Fruit fly (Drosophila melanogaster) whole organism, embryonic: ENCODE data around the gene Inx3.
A peak's percentile ranks its signal among the peaks of the same experiment; 100 is the strongest.

Source experiments
- Atf-2 ChIP-seq: fragments of 200-800 bp; sonication (Bioruptor generic); optimal IDR thresholded peaks from 2 replicates; lab custom pipeline; 2016; ENCODE audit warnings: missing biosample characterization, missing genetic modification characterization
- Blimp-1 ChIP-seq: fragments of 200-800 bp; sonication (Bioruptor generic); optimal IDR thresholded peaks from 3 replicates; lab custom pipeline; 2018; ENCODE audit warnings: missing biosample characterization, missing genetic modification characterization, mild to moderate bottlenecking, moderate library complexity, missing genetic modification reagents
- CG10654 ChIP-seq: fragments of 200-800 bp; sonication (Bioruptor generic); optimal IDR thresholded peaks from 2 replicates; lab custom pipeline; 2016; ENCODE audit warnings: missing biosample characterization, missing genetic modification characterization
- CG12071 ChIP-seq: fragments of 200-800 bp; sonication (Bioruptor generic); optimal IDR thresholded peaks from 3 replicates; lab custom pipeline; 2018; ENCODE audit warnings: missing biosample characterization, mild to moderate bottlenecking, missing genetic modification characterization
- CG13894 ChIP-seq: fragments of 200-800 bp; sonication (Bioruptor generic); optimal IDR thresholded peaks from 3 replicates; lab custom pipeline; 2018; ENCODE audit warnings: missing biosample characterization, mild to moderate bottlenecking, missing genetic modification characterization, moderate library complexity
- CG14050 ChIP-seq: fragments of 200-800 bp; sonication (Bioruptor generic); IDR thresholded peaks from 3 replicates; pipeline ENCODE4 v1.3.6; 2022; ENCODE audit warnings: missing biosample characterization, missing genetic modification characterization
- CG1602 ChIP-seq: fragments of 200-800 bp; sonication (Bioruptor generic); optimal IDR thresholded peaks from 3 replicates; lab custom pipeline; 2016; ENCODE audit warnings: missing biosample characterization, missing genetic modification characterization
- CG18476 ChIP-seq: fragments of 200-800 bp; sonication (Bioruptor generic); optimal IDR thresholded peaks from 2 replicates; lab custom pipeline; 2016; ENCODE audit warnings: missing biosample characterization, mild to moderate bottlenecking, missing genetic modification characterization
- CG18599 ChIP-seq: fragments of 200-800 bp; sonication (Bioruptor generic); optimal IDR thresholded peaks from 3 replicates; lab custom pipeline; 2017; ENCODE audit warnings: missing biosample characterization, missing genetic modification characterization, mild to moderate bottlenecking, moderate library complexity, missing genetic modification reagents
- CG2678 ChIP-seq: fragments of 200-800 bp; sonication (Bioruptor generic); optimal IDR thresholded peaks from 3 replicates; lab custom pipeline; 2019; ENCODE audit warnings: missing biosample characterization, mild to moderate bottlenecking, missing genetic modification characterization, moderate library complexity
- CG30403 ChIP-seq: fragments of 200-800 bp; sonication (Bioruptor generic); optimal IDR thresholded peaks from 3 replicates; lab custom pipeline; 2016; ENCODE audit warnings: missing biosample characterization, missing genetic modification characterization
- CG30431 ChIP-seq: fragments of 200-800 bp; sonication (Bioruptor generic); optimal IDR thresholded peaks from 2 replicates; lab custom pipeline; 2017; ENCODE audit warnings: missing biosample characterization, missing genetic modification characterization
- CG3281 ChIP-seq: fragments of 200-800 bp; sonication (Bioruptor generic); optimal IDR thresholded peaks from 3 replicates; lab custom pipeline; 2017; ENCODE audit warnings: missing biosample characterization, mild to moderate bottlenecking, missing genetic modification characterization
- CG4328 ChIP-seq: fragments of 200-800 bp; sonication (Bioruptor generic); optimal IDR thresholded peaks from 3 replicates; lab custom pipeline; 2017; ENCODE audit warnings: missing biosample characterization, missing genetic modification reagents, missing genetic modification characterization
- CG4617 ChIP-seq: fragments of 200-800 bp; sonication (Bioruptor generic); optimal IDR thresholded peaks from 3 replicates; lab custom pipeline; 2016; ENCODE audit warnings: missing biosample characterization, missing genetic modification characterization, borderline replicate concordance
- CG8388 ChIP-seq: fragments of 200-800 bp; sonication (Bioruptor generic); optimal IDR thresholded peaks from 2 replicates; lab custom pipeline; 2019; ENCODE audit warnings: missing biosample characterization, mild to moderate bottlenecking, missing genetic modification characterization, moderate library complexity
- CG8765 ChIP-seq: fragments of 200-800 bp; sonication (Bioruptor generic); IDR thresholded peaks from 2 replicates; pipeline ENCODE4 v1.3.6; 2022; ENCODE audit warnings: missing biosample characterization, missing genetic modification characterization
- Dad ChIP-seq: fragments of 200-800 bp; sonication (Bioruptor generic); optimal IDR thresholded peaks from 3 replicates; lab custom pipeline; 2016; ENCODE audit warnings: missing biosample characterization, missing genetic modification characterization
- Deaf1 ChIP-seq: fragments of 200-800 bp; optimal IDR thresholded peaks from 3 replicates; lab custom pipeline; 2019; ENCODE audit warnings: missing biosample characterization, mild to moderate bottlenecking, missing genetic modification characterization, moderate library complexity
- Elba2 ChIP-seq: fragments of 200-800 bp; sonication (Bioruptor generic); optimal IDR thresholded peaks from 3 replicates; lab custom pipeline; 2016; ENCODE audit warnings: missing biosample characterization, missing genetic modification characterization
- Fer3 ChIP-seq: fragments of 200-800 bp; sonication (Bioruptor generic); optimal IDR thresholded peaks from 2 replicates; lab custom pipeline; 2018; ENCODE audit warnings: missing biosample characterization, mild to moderate bottlenecking, missing genetic modification characterization, moderate library complexity
- GATAe ChIP-seq: fragments of 200-800 bp; sonication (Bioruptor generic); conservative IDR thresholded peaks from 2 replicates; pipeline ENCODE4 v1.3.6; 2022; ENCODE audit warnings: missing biosample characterization, missing genetic modification characterization
- H2.0 ChIP-seq: fragments of 200-800 bp; sonication (Bioruptor generic); IDR thresholded peaks from 2 replicates; pipeline ENCODE4 v1.3.6; 2022; ENCODE audit warnings: missing biosample characterization, missing genetic modification characterization
- HLHmδ ChIP-seq: fragments of 200-800 bp; sonication (Bioruptor generic); optimal IDR thresholded peaks from 2 replicates; lab custom pipeline; 2018; ENCODE audit warnings: missing biosample characterization, mild to moderate bottlenecking, missing genetic modification characterization, moderate library complexity
- Mrtf ChIP-seq: fragments of 200-800 bp; sonication (Bioruptor generic); IDR thresholded peaks from 3 replicates; pipeline ENCODE4 v1.3.6; 2022; ENCODE audit warnings: missing biosample characterization, missing genetic modification characterization
- NC2α ChIP-seq: fragments of 200-800 bp; sonication (Bioruptor generic); optimal IDR thresholded peaks from 2 replicates; lab custom pipeline; 2016; ENCODE audit warnings: missing biosample characterization, missing genetic modification characterization
- Neu2 ChIP-seq: fragments of 200-800 bp; sonication (Bioruptor generic); optimal IDR thresholded peaks from 3 replicates; lab custom pipeline; 2016; ENCODE audit warnings: missing biosample characterization, missing genetic modification characterization, borderline replicate concordance
- NfI ChIP-seq: fragments of 200-800 bp; sonication (Bioruptor generic); optimal IDR thresholded peaks from 3 replicates; lab custom pipeline; 2018; ENCODE audit warnings: missing biosample characterization, mild to moderate bottlenecking, missing genetic modification characterization, moderate library complexity
- Pdp1 ChIP-seq, 2 experiments: fragments of 200-800 bp; sonication (Bioruptor generic); optimal IDR thresholded peaks; 3 replicates each; lab custom pipeline; 2016; ENCODE audit warnings: missing biosample characterization in 2 of 2, missing genetic modification characterization in 2 of 2, mild to moderate bottlenecking in 1 of 2, moderate library complexity in 1 of 2
- Trl ChIP-seq, 3 experiments: fragments of >200 bp in 2 of 3; fragments of 200-800 bp in 1 of 3; sonication (Bioruptor generic) in 1 of 3; optimal IDR thresholded peaks; 2 replicates in 1 of 3; 3 replicates in 2 of 3; lab custom pipeline; 2016 to 2017; ENCODE audit warnings: missing biosample characterization in 1 of 3, missing genetic modification characterization in 1 of 3
- bcd ChIP-seq: fragments of 200-800 bp; sonication (Bioruptor generic); optimal IDR thresholded peaks from 2 replicates; lab custom pipeline; 2017; ENCODE audit warnings: missing biosample characterization, mild to moderate bottlenecking, missing genetic modification characterization
- fu2 ChIP-seq: fragments of 200-800 bp; sonication (Bioruptor generic); optimal IDR thresholded peaks from 2 replicates; lab custom pipeline; 2016; ENCODE audit warnings: missing biosample characterization, missing genetic modification characterization
- gro ChIP-seq: fragments of 200-800 bp; sonication (Bioruptor generic); optimal IDR thresholded peaks from 2 replicates; lab custom pipeline; 2016; ENCODE audit warnings: missing biosample characterization, missing genetic modification characterization
- insv ChIP-seq, 2 experiments: fragments of 200-800 bp; sonication (Bioruptor generic); optimal IDR thresholded peaks; 3 replicates each; lab custom pipeline; 2016 to 2018; ENCODE audit warnings: missing biosample characterization in 2 of 2, missing genetic modification characterization in 2 of 2
- kah ChIP-seq: fragments of 200-800 bp; sonication (Bioruptor generic); optimal IDR thresholded peaks from 2 replicates; lab custom pipeline; 2018; ENCODE audit warnings: missing biosample characterization, mild to moderate bottlenecking, missing genetic modification characterization
- lola ChIP-seq, 3 experiments: fragments of >200 bp in 2 of 3; fragments of 200-800 bp in 1 of 3; sonication (Bioruptor generic) in 1 of 3; optimal IDR thresholded peaks; 2 replicates each; lab custom pipeline; 2017 to 2019; ENCODE audit warnings: missing biosample characterization in 3 of 3, missing genetic modification characterization in 3 of 3, mild to moderate bottlenecking in 1 of 3, moderate library complexity in 1 of 3
- maf-S ChIP-seq: fragments of 200-800 bp; sonication (Bioruptor generic); optimal IDR thresholded peaks from 2 replicates; lab custom pipeline; 2016; ENCODE audit warnings: missing biosample characterization, missing genetic modification characterization
- nerfin-1 ChIP-seq: fragments of 200-800 bp; sonication (Bioruptor generic); optimal IDR thresholded peaks from 3 replicates; lab custom pipeline; 2019; ENCODE audit warnings: missing biosample characterization, mild to moderate bottlenecking, missing genetic modification characterization, moderate library complexity
- nerfin-2 ChIP-seq: fragments of 200-800 bp; sonication (Bioruptor generic); IDR thresholded peaks from 2 replicates; pipeline ENCODE4 v1.3.6; 2022; ENCODE audit warnings: missing biosample characterization, missing genetic modification characterization; ENCODE audit not compliant: partially characterized antibody
- otp ChIP-seq: fragments of 200-800 bp; sonication (Bioruptor generic); IDR thresholded peaks from 3 replicates; pipeline ENCODE4, ENCODE4 v1.3.6; 2022; ENCODE audit warnings: missing biosample characterization, missing genetic modification characterization
- run ChIP-seq: fragments of 200-800 bp; sonication (Bioruptor generic); optimal IDR thresholded peaks from 3 replicates; lab custom pipeline; 2018; ENCODE audit warnings: missing biosample characterization, mild to moderate bottlenecking, missing genetic modification characterization
- sim ChIP-seq: fragments of 200-800 bp; sonication (Bioruptor generic); IDR thresholded peaks from 2 replicates; pipeline ENCODE4 v1.3.6; 2022; ENCODE audit warnings: missing biosample characterization, missing genetic modification characterization
- slp2 ChIP-seq: fragments of 200-800 bp; sonication (Bioruptor generic); optimal IDR thresholded peaks from 2 replicates; lab custom pipeline; 2016; ENCODE audit warnings: missing biosample characterization, missing genetic modification characterization
- sob ChIP-seq: fragments of 200-800 bp; sonication (Bioruptor generic); IDR thresholded peaks from 2 replicates; pipeline ENCODE4 v1.3.6; 2022; ENCODE audit warnings: missing biosample characterization, missing genetic modification characterization
- ssp ChIP-seq: fragments of 200-800 bp; sonication (Bioruptor generic); IDR thresholded peaks from 2 replicates; pipeline ENCODE4 v1.3.6; 2022; ENCODE audit warnings: missing biosample characterization, missing genetic modification characterization
- tx ChIP-seq: fragments of 200-800 bp; sonication (Bioruptor generic); optimal IDR thresholded peaks from 2 replicates; lab custom pipeline; 2016; ENCODE audit warnings: missing biosample characterization, missing genetic modification characterization
- vnd ChIP-seq: fragments of 200-800 bp; sonication (Bioruptor generic); IDR thresholded peaks from 3 replicates; pipeline ENCODE4 v1.3.6; 2022; ENCODE audit warnings: missing biosample characterization, missing genetic modification characterization; ENCODE audit not compliant: partially characterized antibody
- wek ChIP-seq: fragments of 200-800 bp; sonication (Bioruptor generic); optimal IDR thresholded peaks from 3 replicates; lab custom pipeline; 2018; ENCODE audit warnings: missing biosample characterization, mild to moderate bottlenecking, missing genetic modification characterization, moderate library complexity

Gene Inx3

DNA sequence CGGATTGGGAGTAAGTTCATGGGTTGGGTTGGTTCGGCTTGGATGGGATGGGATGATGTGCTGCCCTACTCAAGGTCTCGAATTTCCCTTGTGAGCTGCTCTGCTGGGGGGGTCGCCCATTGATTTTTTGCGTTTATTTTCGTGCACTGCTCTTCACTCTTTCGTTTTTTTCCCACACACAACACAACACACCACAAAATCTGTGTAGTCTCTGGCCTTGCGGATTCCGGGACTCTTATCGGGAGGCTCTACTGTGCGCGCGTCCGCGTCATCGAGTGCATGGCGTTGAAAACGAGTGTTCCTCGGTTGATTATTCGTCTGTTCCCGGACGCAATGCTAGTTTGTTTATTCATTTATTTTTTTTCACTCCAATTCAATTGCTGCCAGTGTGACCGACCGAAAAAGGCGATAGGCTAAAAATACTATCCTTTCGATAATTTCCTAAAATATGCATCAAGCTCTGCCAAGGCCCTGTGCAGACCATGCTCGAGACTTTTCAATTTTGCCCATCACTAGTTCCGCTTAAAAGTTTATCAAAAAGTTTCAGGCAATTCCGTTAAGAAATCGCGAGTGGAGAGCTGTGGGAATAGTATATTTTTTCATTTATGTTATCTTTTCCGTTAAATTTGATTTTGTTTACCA lies 27.6 kb downstream of the Inx3 start, which contains the start of gene WASp:
TSS of gene WASp (minus strand) at position 399 of the 642 bp plus-strand sequence.
- no peak; the same call in 2 of the 3 replicates for TF ChIP-seq Mrtf (GFP tag; lab: Robert Waterston, UW)
- TF ChIP-seq CG12071 (GFP tag; lab: Kevin White, UChicago) = peak; percentile 71
- no peak for TF ChIP-seq kah (GFP tag; lab: Kevin White, UChicago)
- no peak for TF ChIP-seq Deaf1 (tag; lab: Kevin White, UChicago)
- TF ChIP-seq wek (GFP tag; lab: Kevin White, UChicago) = peak; percentile 62
- TF ChIP-seq GATAe = 0 out of 2 replicates have a peak, but pooled peaks have one; percentile 47
- peak; percentile 73 for TF ChIP-seq fu2
- peak; percentile 50; the same call in 2 of the 3 replicates for TF ChIP-seq CG14050 (GFP tag; lab: Robert Waterston, UW)
- peak; percentile 39 for TF ChIP-seq Atf-2 (GFP tag; lab: Kevin White, UChicago)
- TF ChIP-seq H2.0 (GFP tag; lab: Robert Waterston, UW) = peak; percentile 66
- no peak for TF ChIP-seq CG3281 (GFP tag; lab: Kevin White, UChicago)
- TF ChIP-seq CG18599 (GFP tag; lab: Kevin White, UChicago) = peak; percentile 53
- TF ChIP-seq CG4328 (GFP tag; lab: Kevin White, UChicago) = peak; percentile 70
- TF ChIP-seq CG1602 = peak; percentile 38
- peak; percentile 40 for TF ChIP-seq nerfin-1
- peak; percentile 45 for TF ChIP-seq Blimp-1
- TF ChIP-seq insv (GFP tag; optimal IDR thresholded peaks at IDR 0.05; lab: Kevin White, UChicago) = peak in 1 of 2 experiments; percentile 62
- TF ChIP-seq run (tag; lab: Kevin White, UChicago) = peak; percentile 59
- peak; percentile 51 for TF ChIP-seq Elba2 (GFP tag; lab: Kevin White, UChicago)
- TF ChIP-seq sob = peak; percentile 81
- peak; percentile 55 for TF ChIP-seq CG10654 (GFP tag; lab: Kevin White, UChicago)
- TF ChIP-seq CG30403 (GFP tag; lab: Kevin White, UChicago) = peak; percentile 59
- no peak for TF ChIP-seq Trl (optimal IDR thresholded peaks at IDR 0.05; lab: Kevin White, UChicago)
- TF ChIP-seq Trl (GFP tag; optimal IDR thresholded peaks at IDR 0.05; lab: Kevin White, UChicago) = peak; percentile 87
- TF ChIP-seq CG8765 (GFP tag; lab: Robert Waterston, UW) = peak; percentile 42; the same call in 1 of the 2 replicates
- no peak for TF ChIP-seq Neu2 (GFP tag; lab: Kevin White, UChicago)
- TF ChIP-seq CG2678 (tag; lab: Kevin White, UChicago) = no peak
- TF ChIP-seq CG30431 (GFP tag; lab: Kevin White, UChicago) = peak; percentile 32
- TF ChIP-seq HLHmδ = no peak
- TF ChIP-seq gro (GFP tag; lab: Kevin White, UChicago) = no peak
- TF ChIP-seq slp2 (GFP tag; lab: Kevin White, UChicago) = peak; percentile 78
- TF ChIP-seq CG8388 (GFP tag; lab: Kevin White, UChicago) = peak; percentile 51
- peak; percentile 93 for TF ChIP-seq CG4617
- TF ChIP-seq tx (GFP tag; lab: Kevin White, UChicago) = peak; percentile 35
- TF ChIP-seq lola (GFP tag; optimal IDR thresholded peaks at IDR 0.05; lab: Kevin White, UChicago) = peak in 1 of 3 experiments; percentile 37
- TF ChIP-seq Fer3 (tag; lab: Kevin White, UChicago) = peak; percentile 62
- TF ChIP-seq Pdp1 (GFP tag; optimal IDR thresholded peaks at IDR 0.05; lab: Kevin White, UChicago) = peak in 1 of 2 experiments; percentile 59
- TF ChIP-seq NC2α (GFP tag; lab: Kevin White, UChicago) = peak; percentile 37
- TF ChIP-seq NfI (GFP tag; lab: Kevin White, UChicago) = peak; percentile 90
- TF ChIP-seq nerfin-2 (GFP tag; lab: Robert Waterston, UW) = no peak
- peak; percentile 93 for TF ChIP-seq ssp (GFP tag; lab: Robert Waterston, UW)
- TF ChIP-seq Dad (GFP tag; lab: Kevin White, UChicago) = peak; percentile 68
- no peak for TF ChIP-seq CG18476 (GFP tag; lab: Kevin White, UChicago)
- TF ChIP-seq bcd (GFP tag; lab: Kevin White, UChicago) = peak; percentile 80
- 0 out of 2 replicates have a peak, but pooled peaks have one; percentile 26 for TF ChIP-seq sim (GFP tag; lab: Robert Waterston, UW)
- no peak for TF ChIP-seq vnd (GFP tag; lab: Robert Waterston, UW)
- TF ChIP-seq CG13894 (tag; lab: Kevin White, UChicago) = no peak
- peak; percentile 68 for TF ChIP-seq maf-S
- peak; percentile 46; the same call in 1 of the 3 replicates for TF ChIP-seq otp (GFP tag; lab: Robert Waterston, UW)
